Fruit fly (Drosophila melanogaster) whole organism, adult: Measurements from ENCODE around the gene CG7394.

Experiments used
- CG11617 ChIP-seq: fragments of 200-800 bp; sonication (Bioruptor generic); optimal IDR thresholded peaks from 2 replicates; lab custom pipeline; 2017; ENCODE audit warnings: mild to moderate bottlenecking, missing biosample characterization, missing genetic modification reagents, missing genetic modification characterization
- CG12768 ChIP-seq: fragments of 200-800 bp; sonication (Bioruptor generic); optimal IDR thresholded peaks from 2 replicates; lab custom pipeline; 2017; ENCODE audit warnings: missing biosample characterization, missing genetic modification characterization, mild to moderate bottlenecking, moderate library complexity, missing genetic modification reagents
- CG14711 ChIP-seq: fragments of 200-800 bp; sonication (Bioruptor generic); optimal IDR thresholded peaks from 2 replicates; lab custom pipeline; 2018; ENCODE audit warnings: missing biosample characterization, mild to moderate bottlenecking, missing genetic modification characterization, moderate library complexity
- CG1620 ChIP-seq: fragments of 200-800 bp; sonication (Bioruptor generic); optimal IDR thresholded peaks from 2 replicates; lab custom pipeline; 2016; ENCODE audit warnings: missing biosample characterization, missing genetic modification characterization
- CG33017 ChIP-seq: fragments of 200-800 bp; sonication (Bioruptor generic); optimal IDR thresholded peaks from 2 replicates; lab custom pipeline; 2018; ENCODE audit warnings: missing biosample characterization, mild to moderate bottlenecking, missing genetic modification characterization, moderate library complexity
- CG5204 ChIP-seq: fragments of 200-800 bp; sonication (Bioruptor generic); optimal IDR thresholded peaks from 2 replicates; lab custom pipeline; 2016; ENCODE audit warnings: missing biosample characterization, missing genetic modification characterization
- CG7045 ChIP-seq: fragments of 200-800 bp; sonication (Bioruptor generic); optimal IDR thresholded peaks from 2 replicates; lab custom pipeline; 2017; ENCODE audit warnings: missing biosample characterization, mild to moderate bottlenecking, missing genetic modification characterization
- CG7101 ChIP-seq: fragments of 200-800 bp; sonication (Bioruptor generic); optimal IDR thresholded peaks from 2 replicates; lab custom pipeline; 2018; ENCODE audit warnings: missing biosample characterization, mild to moderate bottlenecking, missing genetic modification characterization, moderate library complexity
- Clk ChIP-seq: fragments of 200-800 bp; sonication (Bioruptor generic); optimal IDR thresholded peaks from 2 replicates; lab custom pipeline; 2017; ENCODE audit warnings: missing biosample characterization, missing genetic modification characterization
- Crg-1 ChIP-seq: fragments of 200-800 bp; sonication (Bioruptor generic); optimal IDR thresholded peaks from 2 replicates; lab custom pipeline; 2016; ENCODE audit warnings: missing biosample characterization, missing genetic modification characterization
- Hr96 ChIP-seq: fragments of 200-800 bp; sonication (Bioruptor generic); optimal IDR thresholded peaks from 2 replicates; lab custom pipeline; 2016; ENCODE audit warnings: missing biosample characterization, missing genetic modification characterization
- Mnt ChIP-seq: fragments of 200-800 bp; sonication (Bioruptor generic); optimal IDR thresholded peaks from 2 replicates; lab custom pipeline; 2016; ENCODE audit warnings: missing biosample characterization, mild to moderate bottlenecking, missing genetic modification characterization
- bab1 ChIP-seq: fragments of 200-800 bp; sonication (Bioruptor generic); optimal IDR thresholded peaks from 3 replicates; lab custom pipeline; 2019; ENCODE audit warnings: missing biosample characterization, mild to moderate bottlenecking, missing genetic modification characterization, moderate library complexity
- cic ChIP-seq: fragments of 200-800 bp; sonication (Bioruptor generic); optimal IDR thresholded peaks from 2 replicates; lab custom pipeline; 2017; ENCODE audit warnings: missing biosample characterization, mild to moderate bottlenecking, missing genetic modification characterization, moderate library complexity
- cnc ChIP-seq, 2 experiments: fragments of >200 bp; optimal IDR thresholded peaks; 2 replicates each; lab custom pipeline; 2017
- kay ChIP-seq: fragments of 200-800 bp; sonication (Bioruptor generic); peaks from one replicate; lab custom pipeline; 2016; ENCODE audit warnings: missing biosample characterization, missing genetic modification characterization, borderline replicate concordance
- ovo ChIP-seq: fragments of 200-800 bp; sonication (Bioruptor generic); optimal IDR thresholded peaks from 2 replicates; lab custom pipeline; 2016; ENCODE audit warnings: missing biosample characterization, missing genetic modification characterization
- pad ChIP-seq: fragments of 200-800 bp; sonication (Bioruptor generic); optimal IDR thresholded peaks from 3 replicates; lab custom pipeline; 2017; ENCODE audit warnings: missing biosample characterization, missing genetic modification characterization, mild to moderate bottlenecking, moderate library complexity, missing genetic modification reagents
- tj ChIP-seq: fragments of 200-800 bp; sonication (Bioruptor generic); optimal IDR thresholded peaks from 3 replicates; lab custom pipeline; 2017; ENCODE audit warnings: missing biosample characterization, mild to moderate bottlenecking, missing genetic modification characterization, moderate library complexity
- toe ChIP-seq: fragments of 200-800 bp; sonication (Bioruptor generic); optimal IDR thresholded peaks from 2 replicates; lab custom pipeline; 2016; ENCODE audit warnings: missing biosample characterization, missing genetic modification characterization

CG7394 gene

dm6 chr3L:11552996-11553671 is 8.7 kb upstream of the CG7394 start:
- TF ChIP-seq kay (GFP tag; lab: Kevin White, UChicago) (no peak), Crg-1 (GFP tag; lab: Kevin White, UChicago) (peak; percentile 25), Hr96 (no peak), CG14711 (tag; lab: Kevin White, UChicago) (no peak), CG33017 (tag; lab: Kevin White, UChicago) (peak; percentile 22), pad (GFP tag; lab: Kevin White, UChicago) (peak; percentile 22), Clk (GFP tag; lab: Kevin White, UChicago) (no peak), tj (GFP tag; lab: Kevin White, UChicago) (peak; percentile 85), CG5204 (no peak), CG7045 (no peak), cic (peak; percentile 90), CG12768 (GFP tag; lab: Kevin White, UChicago) (peak; percentile 87), ovo (no peak), cnc (optimal IDR thresholded peaks at IDR 0.05; lab: Kevin White, UChicago) (no peak), CG7101 (peak; percentile 38), bab1 (GFP tag; lab: Kevin White, UChicago) (peak; percentile 57), CG1620 (GFP tag; lab: Kevin White, UChicago) (no peak), toe (GFP tag; lab: Kevin White, UChicago) (no peak), Mnt (GFP tag; lab: Kevin White, UChicago) (peak; percentile 72), CG11617 (peak; percentile 32)

DNA sequence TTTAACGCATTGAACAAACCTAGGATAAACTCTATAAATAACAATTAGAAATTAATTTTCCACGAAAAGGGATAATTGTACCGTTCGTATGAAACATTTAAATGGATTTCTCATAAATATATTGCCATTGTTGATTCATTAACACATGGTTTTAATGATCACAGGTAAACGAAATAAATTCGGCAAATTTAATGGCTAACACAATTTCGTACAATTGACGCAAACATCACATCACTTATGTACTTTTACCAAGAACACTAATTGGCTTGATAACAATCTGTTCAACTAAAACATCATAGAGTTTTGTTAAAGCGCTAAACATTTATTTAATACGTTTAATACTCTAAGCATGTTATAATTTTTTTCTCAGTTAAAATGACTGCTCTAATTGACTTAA is 8.1 kb upstream of the CG7394 start:
- no peak for TF ChIP-seq CG12768 (GFP tag; lab: Kevin White, UChicago)
- no peak for TF ChIP-seq bab1 (GFP tag; lab: Kevin White, UChicago)
- TF ChIP-seq cnc (optimal IDR thresholded peaks at IDR 0.05; lab: Kevin White, UChicago) = no peak
- TF ChIP-seq cic = no peak
- TF ChIP-seq pad (GFP tag; lab: Kevin White, UChicago) = no peak
- no peak for TF ChIP-seq kay (GFP tag; lab: Kevin White, UChicago)
- TF ChIP-seq tj (GFP tag; lab: Kevin White, UChicago) = no peak
- TF ChIP-seq CG7045 = no peak
- TF ChIP-seq CG11617 = no peak
- TF ChIP-seq CG5204 = no peak
- TF ChIP-seq CG1620 (GFP tag; lab: Kevin White, UChicago) = no peak
- TF ChIP-seq CG33017 (tag; lab: Kevin White, UChicago) = no peak
- no peak for TF ChIP-seq Mnt (GFP tag; lab: Kevin White, UChicago)

DNA sequence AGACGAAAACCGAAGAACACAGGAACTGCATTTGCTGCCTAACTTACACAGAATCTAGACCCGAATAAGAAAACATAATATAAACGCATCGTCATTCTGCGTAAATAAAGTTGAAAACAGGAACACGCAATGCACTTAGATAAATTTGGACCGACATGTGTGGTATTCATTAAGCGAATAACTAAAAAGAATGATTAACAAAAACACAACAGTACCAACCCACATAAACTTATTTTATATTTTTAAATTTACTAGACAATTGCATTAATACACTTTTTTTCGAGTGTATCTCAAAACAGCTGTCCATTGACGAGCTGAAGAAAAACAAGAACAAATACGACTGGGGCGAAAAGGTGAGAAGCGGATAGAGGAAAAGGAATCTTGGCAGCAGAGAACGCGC is 7.5 kb upstream of the CG7394 start:
- TF ChIP-seq tj (GFP tag; lab: Kevin White, UChicago) (no peak), kay (GFP tag; lab: Kevin White, UChicago) (no peak), CG7045 (no peak), CG14711 (tag; lab: Kevin White, UChicago) (peak; percentile 11), CG1620 (GFP tag; lab: Kevin White, UChicago) (no peak), Clk (GFP tag; lab: Kevin White, UChicago) (no peak), Mnt (GFP tag; lab: Kevin White, UChicago) (no peak), cnc (optimal IDR thresholded peaks at IDR 0.05; lab: Kevin White, UChicago) (no peak), CG11617 (no peak), CG33017 (tag; lab: Kevin White, UChicago) (no peak), bab1 (GFP tag; lab: Kevin White, UChicago) (no peak), Hr96 (no peak), CG5204 (no peak), ovo (no peak), CG7101 (peak; percentile 6), CG12768 (GFP tag; lab: Kevin White, UChicago) (no peak)

- no peak for TF ChIP-seq kay (GFP tag; lab: Kevin White, UChicago)
Observed at dm6 chr3L:11554796-11555195, 7.0 kb upstream of the CG7394 start.

- TF ChIP-seq CG5204 = peak; percentile 33
- no peak for TF ChIP-seq pad (GFP tag; lab: Kevin White, UChicago)
- TF ChIP-seq Mnt (GFP tag; lab: Kevin White, UChicago) = no peak
- peak; percentile 64 for TF ChIP-seq CG7101
- no peak for TF ChIP-seq toe (GFP tag; lab: Kevin White, UChicago)
- no peak for TF ChIP-seq tj (GFP tag; lab: Kevin White, UChicago)
- TF ChIP-seq CG33017 (tag; lab: Kevin White, UChicago) = peak; percentile 77
- peak; percentile 71 for TF ChIP-seq CG14711 (tag; lab: Kevin White, UChicago)
- no peak for TF ChIP-seq Crg-1 (GFP tag; lab: Kevin White, UChicago)
- peak; percentile 45 for TF ChIP-seq CG11617
- no peak for TF ChIP-seq ovo
- no peak for TF ChIP-seq cnc (optimal IDR thresholded peaks at IDR 0.05; lab: Kevin White, UChicago)
- TF ChIP-seq Hr96 = peak; percentile 0
- TF ChIP-seq Clk (GFP tag; lab: Kevin White, UChicago) = no peak
- no peak for TF ChIP-seq kay (GFP tag; lab: Kevin White, UChicago)
- no peak for TF ChIP-seq CG1620 (GFP tag; lab: Kevin White, UChicago)
- TF ChIP-seq bab1 (GFP tag; lab: Kevin White, UChicago) = no peak
- peak; percentile 70 for TF ChIP-seq CG7045
- no peak for TF ChIP-seq cic
- TF ChIP-seq CG12768 (GFP tag; lab: Kevin White, UChicago) = peak; percentile 60
Observed at dm6 chr3L:11555662-11556460, 5.9 kb upstream of the CG7394 start.
